Worm (Caenorhabditis elegans) whole organism, midembryonic: ENCODE data around the gene C39B10.3.

ENCODE experiments used
- T22C8.4 ChIP-seq: fragments of 200-800 bp; sonication (Bioruptor generic); IDR thresholded peaks from 2 replicates; pipeline ENCODE4 v1.3.6; 2022; ENCODE audit warnings: missing genetic modification characterization, missing compliant biosample characterization
- cog-1 ChIP-seq: sonication (generic microtip); optimal IDR thresholded peaks from 2 replicates; lab custom pipeline; 2016; ENCODE audit warnings: missing genetic modification characterization, missing compliant biosample characterization
- flt-1 ChIP-seq: fragments of 200-800 bp; sonication (Bioruptor generic); IDR thresholded peaks from 2 replicates; pipeline ENCODE4 v1.3.6; 2022; ENCODE audit warnings: missing genetic modification characterization, missing compliant biosample characterization
- klf-2 ChIP-seq: fragments of 200-800 bp; sonication (Bioruptor generic); conservative IDR thresholded peaks from 2 replicates; pipeline ENCODE4 v1.3.6; 2022; ENCODE audit warnings: missing genetic modification reagents, missing genetic modification characterization, missing compliant biosample characterization
- med-1 ChIP-seq: sonication (generic microtip); optimal IDR thresholded peaks from 2 replicates; lab custom pipeline; 2017; ENCODE audit warnings: missing genetic modification characterization, mild to moderate bottlenecking, missing compliant biosample characterization, antibody characterized with exemption, missing genetic modification reagents; ENCODE audit not compliant: insufficient read depth
- tab-1 ChIP-seq: fragments of 200-800 bp; sonication (Bioruptor generic); IDR thresholded peaks from 2 replicates; pipeline ENCODE4 v1.3.6; 2022; ENCODE audit warnings: missing genetic modification characterization, missing compliant biosample characterization
- ztf-23 ChIP-seq: fragments of 200-800 bp; sonication (Bioruptor generic); IDR thresholded peaks from 2 replicates; pipeline ENCODE4 v1.3.6; 2022; ENCODE audit warnings: missing genetic modification reagents, missing genetic modification characterization, missing compliant biosample characterization
- ztf-29 ChIP-seq: fragments of 200-800 bp; sonication (Bioruptor generic); IDR thresholded peaks from 2 replicates; pipeline ENCODE4 v1.3.6; 2022; ENCODE audit warnings: missing genetic modification reagents, missing genetic modification characterization, missing compliant biosample characterization

DNA sequence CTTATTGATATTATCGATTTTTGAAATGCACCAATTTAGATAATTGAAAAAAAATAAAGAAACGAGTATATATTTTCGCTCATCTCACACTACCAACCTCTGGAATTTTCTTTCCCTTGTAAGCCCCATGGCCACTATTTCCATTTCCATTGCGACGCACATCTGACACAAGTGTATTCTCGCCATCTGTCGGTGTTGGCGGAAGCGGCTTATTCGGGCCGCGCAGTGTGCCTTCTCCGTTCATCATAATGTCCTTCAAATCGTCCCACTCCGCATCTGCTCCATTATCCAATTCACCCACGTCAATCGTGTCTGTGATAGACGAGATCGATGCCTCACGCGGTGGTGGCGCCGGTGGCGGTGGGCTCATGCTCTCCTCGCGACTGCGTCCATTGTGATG lies 19.2 kb upstream of the C39B10.3 start:
- TF ChIP-seq flt-1 (GFP tag; lab: Robert Waterston, UW) (no peak), klf-2 (GFP tag; lab: Robert Waterston, UW) (no peak), tab-1 (no peak), ztf-29 (no peak), cog-1 (tag; lab: Kevin White, UChicago) (no peak), med-1 (GFP tag; lab: Kevin White, UChicago) (no peak), T22C8.4 (GFP tag; lab: Robert Waterston, UW) (no peak), ztf-23 (no peak)
